Fruit fly (Drosophila melanogaster): ENCODE measurements around the gene CG7564.

The CG7564 gene

DNA sequence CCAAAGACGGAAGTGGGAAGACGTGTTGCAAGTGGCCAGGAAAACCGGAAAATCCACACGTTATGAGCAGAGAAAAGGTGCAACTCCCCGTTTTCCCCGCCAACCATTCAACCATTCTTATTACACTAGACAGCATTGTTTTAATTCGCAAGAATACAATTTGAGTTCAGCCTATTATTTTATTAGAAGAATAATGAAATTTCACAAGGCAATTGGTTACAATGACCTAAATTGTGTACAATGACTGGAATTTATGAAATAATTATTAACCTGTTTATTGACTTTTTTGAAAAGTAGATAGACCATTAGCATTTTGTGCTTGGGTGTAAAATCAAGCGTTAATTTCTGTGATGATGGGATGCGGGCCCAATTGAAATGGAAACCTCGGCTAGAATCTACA lies 9.6 kb upstream of the CG7564 start:
- TF ChIP-seq sv (GFP tag; optimal IDR thresholded peaks at IDR 0.05) (no peak), Hnf4 (GFP tag; optimal IDR thresholded peaks at IDR 0.05) (no peak), Sp1 (GFP tag; optimal IDR thresholded peaks at IDR 0.05) (no peak), dsf (GFP tag; optimal IDR thresholded peaks at IDR 0.05; ENCODE audit: borderline replicate concordance) (no peak), lola (GFP tag; optimal IDR thresholded peaks at IDR 0.05) (no peak), CG9705 (GFP tag; optimal IDR thresholded peaks at IDR 0.05) (no peak), CrebA (GFP tag; optimal IDR thresholded peaks at IDR 0.05; ENCODE audit: borderline replicate concordance) (no peak), Dfd (GFP tag; optimal IDR thresholded peaks at IDR 0.05) (no peak)

DNA sequence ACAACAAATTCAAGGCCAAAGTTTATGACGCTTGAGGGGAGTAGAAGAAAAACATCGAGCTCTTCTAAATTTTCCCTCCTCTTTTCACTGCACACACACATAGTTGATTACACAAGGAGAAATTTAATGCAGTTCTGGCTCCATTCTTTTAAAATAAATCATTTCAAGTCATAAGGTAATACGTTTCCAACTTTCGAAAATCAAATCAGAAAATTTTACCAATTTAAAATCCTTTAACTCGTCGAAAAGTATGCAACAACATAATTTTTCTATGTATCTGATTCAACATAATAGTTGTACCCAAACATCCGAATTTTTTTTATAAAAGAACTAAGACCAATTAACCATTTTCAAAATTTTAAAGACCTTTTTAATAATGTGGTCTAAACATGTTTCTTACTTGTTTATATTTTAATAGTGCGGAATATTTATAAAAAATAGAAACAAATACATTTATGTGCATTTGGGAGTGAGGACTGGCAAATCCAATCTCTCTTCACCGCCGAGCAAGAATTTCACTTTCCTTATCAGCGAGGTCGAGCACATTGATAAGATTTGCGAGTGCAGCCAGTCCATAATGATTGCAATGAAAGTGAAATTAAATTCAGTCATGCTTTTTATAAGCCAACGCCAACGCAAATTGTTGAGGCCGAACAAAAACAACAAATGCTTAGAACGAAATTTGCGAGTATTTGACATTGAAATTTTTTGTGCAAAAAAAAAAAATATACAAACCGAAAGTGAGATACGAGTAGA lies 7.9 kb upstream of the CG7564 start:
- TF ChIP-seq rgr (GFP tag; optimal IDR thresholded peaks at IDR 0.05) (peak; percentile 67), Rel (GFP tag; optimal IDR thresholded peaks at IDR 0.05) (no peak), Rel (tag; optimal IDR thresholded peaks at IDR 0.05) (peak; percentile 14), OdsH (GFP tag; optimal IDR thresholded peaks at IDR 0.05) (peak; percentile 76), lola (GFP tag; optimal IDR thresholded peaks at IDR 0.05) (no peak), brk (GFP tag; optimal IDR thresholded peaks at IDR 0.05) (no peak), GATAd (GFP tag; optimal IDR thresholded peaks at IDR 0.05) (no peak), Sp1 (GFP tag; optimal IDR thresholded peaks at IDR 0.05) (peak; percentile 71), Myc (optimal IDR thresholded peaks at IDR 0.05) (no peak), Hnf4 (GFP tag; optimal IDR thresholded peaks at IDR 0.05) (no peak), br (GFP tag; optimal IDR thresholded peaks at IDR 0.05) (peak; percentile 54), tai (GFP tag; optimal IDR thresholded peaks at IDR 0.05) (no peak), dmrt93B (GFP tag; optimal IDR thresholded peaks at IDR 0.05) (peak; percentile 31), psq (GFP tag; optimal IDR thresholded peaks at IDR 0.05) (peak; percentile 72), pan (optimal IDR thresholded peaks at IDR 0.05) (no peak), foxo (GFP tag; optimal IDR thresholded peaks at IDR 0.05) (peak in 1 of 2 experiments; percentile 81), CG32264 (GFP tag; optimal IDR thresholded peaks at IDR 0.05) (no peak), dsf (GFP tag; optimal IDR thresholded peaks at IDR 0.05; ENCODE audit: borderline replicate concordance) (no peak), Mio (GFP tag; optimal IDR thresholded peaks at IDR 0.05) (no peak), h (GFP tag; optimal IDR thresholded peaks at IDR 0.05) (peak; percentile 79), ey (GFP tag; optimal IDR thresholded peaks at IDR 0.05) (peak; percentile 77), Dfd (GFP tag; optimal IDR thresholded peaks at IDR 0.05) (no peak), Hr78 (GFP tag; optimal IDR thresholded peaks at IDR 0.05) (no peak), fru (GFP tag; optimal IDR thresholded peaks at IDR 0.05) (peak; percentile 73), woc (GFP tag; optimal IDR thresholded peaks at IDR 0.05) (no peak), Hr83 (GFP tag; optimal IDR thresholded peaks at IDR 0.05; ENCODE audit: poor library complexity, severe bottlenecking) (no peak), sv (GFP tag; optimal IDR thresholded peaks at IDR 0.05) (no peak), HLH106 (tag; optimal IDR thresholded peaks at IDR 0.05) (peak; percentile 69), CG9705 (GFP tag; optimal IDR thresholded peaks at IDR 0.05) (no peak), sage (GFP tag; optimal IDR thresholded peaks at IDR 0.05) (no peak)

DNA sequence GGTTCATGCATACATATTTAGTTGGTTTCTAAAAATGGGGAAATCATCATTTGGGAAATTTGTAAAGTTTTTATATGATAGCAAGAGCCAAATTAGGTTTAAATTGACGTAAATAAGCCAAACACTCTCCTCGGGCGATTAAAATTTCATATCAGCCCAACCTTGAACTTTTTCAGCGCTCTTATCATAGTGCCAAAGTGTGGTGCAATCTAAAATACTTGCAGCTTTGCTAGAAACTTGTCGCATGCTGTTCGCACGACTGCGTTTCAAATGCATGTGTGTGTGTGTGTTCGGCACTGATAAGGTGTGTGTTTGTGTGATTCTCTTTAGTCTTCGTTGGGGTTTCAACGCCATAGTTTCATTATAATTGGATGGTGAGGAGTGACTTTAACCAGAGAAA lies 7.3 kb upstream of the CG7564 start:
- TF ChIP-seq Abd-B (GFP tag; optimal IDR thresholded peaks at IDR 0.05) (no peak), dmrt93B (GFP tag; optimal IDR thresholded peaks at IDR 0.05) (no peak), CrebA (GFP tag; optimal IDR thresholded peaks at IDR 0.05; ENCODE audit: borderline replicate concordance) (no peak), Vsx2 (GFP tag; optimal IDR thresholded peaks at IDR 0.05; ENCODE audit: partially characterized antibody) (no peak), rgr (GFP tag; optimal IDR thresholded peaks at IDR 0.05) (peak; percentile 38), N (GFP tag; optimal IDR thresholded peaks at IDR 0.05) (no peak), dl (GFP tag; optimal IDR thresholded peaks at IDR 0.05; ENCODE audit: insufficient read depth in 1 of 2, partially characterized antibody in 2 of 2) (no peak), fru (GFP tag; optimal IDR thresholded peaks at IDR 0.05) (no peak), tai (GFP tag; optimal IDR thresholded peaks at IDR 0.05) (no peak), Hnf4 (GFP tag; optimal IDR thresholded peaks at IDR 0.05) (no peak), br (GFP tag; optimal IDR thresholded peaks at IDR 0.05) (no peak), Dfd (GFP tag; optimal IDR thresholded peaks at IDR 0.05) (no peak), Hr83 (GFP tag; optimal IDR thresholded peaks at IDR 0.05; ENCODE audit: poor library complexity, severe bottlenecking) (no peak), CG9705 (GFP tag; optimal IDR thresholded peaks at IDR 0.05) (no peak), woc (GFP tag; optimal IDR thresholded peaks at IDR 0.05) (no peak), Myc (optimal IDR thresholded peaks at IDR 0.05) (no peak), brk (GFP tag; optimal IDR thresholded peaks at IDR 0.05) (no peak), sv (GFP tag; optimal IDR thresholded peaks at IDR 0.05) (no peak), GATAd (GFP tag; optimal IDR thresholded peaks at IDR 0.05) (no peak), foxo (GFP tag; optimal IDR thresholded peaks at IDR 0.05) (peak in 1 of 2 experiments; percentile 11), h (GFP tag; optimal IDR thresholded peaks at IDR 0.05) (peak; percentile 5), Hr78 (GFP tag; optimal IDR thresholded peaks at IDR 0.05) (no peak), Jra (GFP tag; optimal IDR thresholded peaks at IDR 0.05) (no peak), CG32264 (GFP tag; optimal IDR thresholded peaks at IDR 0.05) (no peak), lola (GFP tag; optimal IDR thresholded peaks at IDR 0.05) (no peak), HLH106 (tag; optimal IDR thresholded peaks at IDR 0.05) (peak; percentile 15), Rel (GFP tag; optimal IDR thresholded peaks at IDR 0.05) (no peak), Rel (tag; optimal IDR thresholded peaks at IDR 0.05) (no peak), Sp1 (GFP tag; optimal IDR thresholded peaks at IDR 0.05) (no peak), pan (optimal IDR thresholded peaks at IDR 0.05) (no peak), sage (GFP tag; optimal IDR thresholded peaks at IDR 0.05) (no peak)
